Fruit fly (Drosophila melanogaster): ENCODE data around the gene CG13312.

Gene CG13312

DNA sequence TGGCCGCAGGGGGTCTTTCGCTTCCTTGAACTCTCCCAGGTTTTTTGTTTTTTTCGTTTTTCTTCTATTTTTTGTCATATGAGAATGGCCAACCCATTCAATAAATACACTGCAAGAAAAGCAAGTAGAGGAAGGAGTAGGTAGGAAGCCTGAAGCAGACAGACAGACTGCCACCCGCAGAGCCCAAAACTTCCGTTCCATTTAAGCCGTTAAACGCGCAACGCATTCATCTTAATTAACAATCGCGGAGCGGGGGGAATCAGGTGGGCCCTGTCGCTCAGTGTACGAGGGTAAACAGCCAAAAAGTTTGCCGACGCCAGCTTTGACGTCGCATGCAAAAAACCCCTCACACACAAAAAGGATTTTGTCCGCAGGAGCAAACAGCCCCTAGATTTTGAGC lies 45.9 kb upstream of the CG13312 start (continued):
- no peak for TF ChIP-seq CG12219 (GFP tag; optimal IDR thresholded peaks at IDR 0.05)
- no peak for TF ChIP-seq CG17568 (GFP tag; optimal IDR thresholded peaks at IDR 0.05)
- TF ChIP-seq CG30431 (GFP tag; optimal IDR thresholded peaks at IDR 0.05): no peak
- TF ChIP-seq ro (GFP tag; IDR thresholded peaks at IDR 0.05): no peak
- TF ChIP-seq crp (GFP tag; optimal IDR thresholded peaks at IDR 0.05): no peak
- 0 out of 2 replicates have a peak, but pooled peaks have one; percentile 26 for TF ChIP-seq CG6272 (GFP tag; IDR thresholded peaks at IDR 0.05)
- TF ChIP-seq CG14667 (GFP tag; IDR thresholded peaks at IDR 0.05): 0 out of 2 replicates have a peak, but pooled peaks have one; percentile 32
- no peak for TF ChIP-seq dmrt11E (tag; optimal IDR thresholded peaks at IDR 0.05)
- no peak for TF ChIP-seq Drgx (GFP tag; IDR thresholded peaks at IDR 0.05)
- no peak for TF ChIP-seq hkb (optimal IDR thresholded peaks at IDR 0.05)
- TF ChIP-seq hkb (GFP tag; IDR thresholded peaks at IDR 0.05): peak; percentile 66
- no peak for TF ChIP-seq oc (tag; optimal IDR thresholded peaks at IDR 0.05)
- TF ChIP-seq CG12391 (tag; optimal IDR thresholded peaks at IDR 0.05): no peak
- peak; percentile 82 for TF ChIP-seq slbo (GFP tag; IDR thresholded peaks at IDR 0.05)
- peak; percentile 15 for TF ChIP-seq Hmr (GFP tag; optimal IDR thresholded peaks at IDR 0.05)
- TF ChIP-seq vvl (GFP tag; IDR thresholded peaks at IDR 0.05): peak; percentile 41
- TF ChIP-seq CG34224 (GFP tag; IDR thresholded peaks at IDR 0.05; ENCODE audit: partially characterized antibody): no peak
- no peak for TF ChIP-seq luna (GFP tag; optimal IDR thresholded peaks at IDR 0.05)
- no peak for TF ChIP-seq CG9797 (GFP tag; optimal IDR thresholded peaks at IDR 0.05)
- no peak for TF ChIP-seq CG1832 (GFP tag; optimal IDR thresholded peaks at IDR 0.05)
- TF ChIP-seq Bteb2 (GFP tag; optimal IDR thresholded peaks at IDR 0.05): no peak
- TF ChIP-seq nom (GFP tag; optimal IDR thresholded peaks at IDR 0.05): no peak
- TF ChIP-seq CG10274 (GFP tag; optimal IDR thresholded peaks at IDR 0.05): no peak
- no peak for TF ChIP-seq CG1529 (GFP tag; optimal IDR thresholded peaks at IDR 0.05)
- TF ChIP-seq Dip2 (GFP tag; IDR thresholded peaks at IDR 0.05): no peak
- TF ChIP-seq NFAT (GFP tag; IDR thresholded peaks at IDR 0.05): 0 out of 2 replicates have a peak, but pooled peaks have one; percentile 17
- TF ChIP-seq Gsc (GFP tag; IDR thresholded peaks at IDR 0.05): no peak
- no peak for TF ChIP-seq phol (tag; optimal IDR thresholded peaks at IDR 0.05)
- TF ChIP-seq CrebB (tag; optimal IDR thresholded peaks at IDR 0.05): no peak
- no peak for TF ChIP-seq Nf-YC (tag; optimal IDR thresholded peaks at IDR 0.05)
- TF ChIP-seq gt (GFP tag; IDR thresholded peaks at IDR 0.05): no peak
- no peak for TF ChIP-seq Opbp (GFP tag; IDR thresholded peaks at IDR 0.05; ENCODE audit: partially characterized antibody)
- TF ChIP-seq CG14441 (GFP tag; IDR thresholded peaks at IDR 0.05): peak; percentile 74
- no peak for TF ChIP-seq CG6791 (GFP tag; IDR thresholded peaks at IDR 0.05; ENCODE audit: partially characterized antibody)
- no peak for TF ChIP-seq CG13296 (GFP tag; optimal IDR thresholded peaks at IDR 0.05)
- no peak for TF ChIP-seq HHEX (GFP tag; optimal IDR thresholded peaks at IDR 0.05)
- TF ChIP-seq MTF-1 (GFP tag; optimal IDR thresholded peaks at IDR 0.05; ENCODE audit: borderline replicate concordance): no peak
- TF ChIP-seq CG17802 (tag; optimal IDR thresholded peaks at IDR 0.05): no peak
- no peak for TF ChIP-seq Hand (GFP tag; optimal IDR thresholded peaks at IDR 0.05)
- TF ChIP-seq NC2β (GFP tag; optimal IDR thresholded peaks at IDR 0.05): no peak
- TF ChIP-seq Hsf (GFP tag; optimal IDR thresholded peaks at IDR 0.05): no peak
- no peak for TF ChIP-seq CG17359 (tag; optimal IDR thresholded peaks at IDR 0.05)
- TF ChIP-seq CG17829 (tag; optimal IDR thresholded peaks at IDR 0.05): no peak
- no peak for TF ChIP-seq CG2202 (tag; optimal IDR thresholded peaks at IDR 0.05)
- TF ChIP-seq nerfin-2 (GFP tag; IDR thresholded peaks at IDR 0.05; ENCODE audit: partially characterized antibody): no peak
- TF ChIP-seq CG5953 (GFP tag; IDR thresholded peaks at IDR 0.05): peak; percentile 49; the same call in 1 of the 2 replicates
- TF ChIP-seq CG18262 (tag; optimal IDR thresholded peaks at IDR 0.05): no peak
- no peak for TF ChIP-seq dimm (GFP tag; IDR thresholded peaks at IDR 0.05)
- no peak for TF ChIP-seq CG13287 (GFP tag; IDR thresholded peaks at IDR 0.05; ENCODE audit: partially characterized antibody)
- TF ChIP-seq CkIIα-i1 (GFP tag; IDR thresholded peaks at IDR 0.05): no peak
- TF ChIP-seq CG7987 (GFP tag; optimal IDR thresholded peaks at IDR 0.05): no peak
